Worm (Caenorhabditis elegans) whole organism, young adult: Measurements from ENCODE around the gene sru-22.

Experiments used
- B0336.3 ChIP-seq: fragments of 200-800 bp; sonication (Bioruptor generic); IDR thresholded peaks from 2 replicates; pipeline ENCODE4 v1.3.6; 2022; ENCODE audit warnings: missing genetic modification characterization, missing compliant biosample characterization
- ama-1 ChIP-seq, 3 experiments: fragments of 150-350 bp in 1 of 3; sonication (generic microtip) in 2 of 3; optimal IDR thresholded peaks; 2 replicates each; lab custom pipeline; 2014 to 2018; ENCODE audit warnings: missing biosample characterization in 2 of 3, missing genetic modification characterization in 2 of 3, missing genetic modification reagents in 2 of 3
- lin-26 ChIP-seq: fragments of 200-800 bp; sonication (Bioruptor generic); IDR thresholded peaks from 2 replicates; pipeline ENCODE4 v1.3.6; 2022; ENCODE audit warnings: missing genetic modification reagents, missing genetic modification characterization, missing compliant biosample characterization
- lin-54 ChIP-seq: fragments of 200-800 bp; sonication (Bioruptor generic); optimal IDR thresholded peaks from 2 replicates; lab custom pipeline; 2018; ENCODE audit warnings: mild to moderate bottlenecking, missing genetic modification characterization, missing compliant biosample characterization
- pha-4 ChIP-seq: fragments of 150-350 bp; sonication (generic microtip); optimal IDR thresholded peaks from 2 replicates; lab custom pipeline; 2014; ENCODE audit warnings: missing biosample characterization, missing genetic modification reagents, missing genetic modification characterization
- tlf-1 ChIP-seq: fragments of 200-800 bp; sonication (Bioruptor generic); optimal IDR thresholded peaks from 2 replicates; lab custom pipeline; 2018; ENCODE audit warnings: mild to moderate bottlenecking, missing genetic modification characterization, missing compliant biosample characterization
- unc-130 ChIP-seq: sonication (generic microtip); optimal IDR thresholded peaks from 2 replicates; lab custom pipeline; 2016; ENCODE audit warnings: missing genetic modification reagents, missing genetic modification characterization, missing compliant biosample characterization
- unc-62 ChIP-seq: fragments of 150-350 bp; optimal IDR thresholded peaks from 2 replicates; lab custom pipeline; 2014; ENCODE audit warnings: missing biosample characterization, missing genetic modification reagents, missing genetic modification characterization

DNA sequence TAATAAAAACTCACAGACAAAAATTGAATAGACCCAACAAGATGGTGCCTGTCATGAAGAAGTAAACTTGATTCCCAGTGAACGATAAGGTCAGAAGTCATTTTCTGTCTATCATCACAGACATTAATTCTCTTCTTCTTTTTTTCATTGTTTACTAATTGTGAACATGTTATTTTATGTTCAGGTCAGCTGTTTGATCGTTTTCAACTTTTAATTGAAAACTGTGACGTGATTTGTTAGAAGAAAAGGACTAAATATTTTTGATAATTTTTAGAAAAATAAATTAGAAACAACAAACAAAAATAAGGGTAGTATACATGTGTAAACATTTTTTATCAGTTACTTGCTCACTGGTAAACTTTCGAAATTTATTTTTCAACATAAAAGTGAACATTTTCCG is 5.1 kb downstream of the sru-22 start, which contains the start of gene F36G9.7:
- TF ChIP-seq lin-26 (GFP tag; lab: Robert Waterston, UW), result no peak
- TF ChIP-seq unc-62, result no peak
- TF ChIP-seq B0336.3, result no peak
- no peak for TF ChIP-seq ama-1 (optimal IDR thresholded peaks at IDR 0.05; lab: Kevin White, UChicago)
- TF ChIP-seq ama-1 (GFP tag; optimal IDR thresholded peaks at IDR 0.05; lab: Kevin White, UChicago), result no peak
- TF ChIP-seq pha-4 (tag; lab: Kevin White, UChicago), result no peak
- TF ChIP-seq tlf-1, result no peak
- TF ChIP-seq unc-130 (GFP tag; lab: Kevin White, UChicago), result no peak
- TF ChIP-seq lin-54 (GFP tag; lab: Kevin White, UChicago), result no peak
